Worm (Caenorhabditis elegans) whole organism, L4 larva: Measurements from ENCODE around the gene Y62H9A.2.

Experiments
- F26F4.8 ChIP-seq: fragments of 200-800 bp; sonication (Bioruptor generic); conservative IDR thresholded peaks from 2 replicates; pipeline ENCODE4 v1.3.6; 2022; ENCODE audit warnings: missing genetic modification characterization, missing compliant biosample characterization
- F49E8.2 ChIP-seq: sonication (generic microtip); optimal IDR thresholded peaks from 2 replicates; lab custom pipeline; 2016; ENCODE audit warnings: missing compliant biosample characterization, mild to moderate bottlenecking, missing genetic modification characterization, borderline replicate concordance
- T20F7.1 ChIP-seq: fragments of 200-800 bp; sonication (Bioruptor generic); optimal IDR thresholded peaks from 2 replicates; lab custom pipeline; 2018; ENCODE audit warnings: mild to moderate bottlenecking, missing genetic modification characterization, missing compliant biosample characterization
- Y5F2A.4 ChIP-seq: fragments of 200-800 bp; sonication (Bioruptor generic); optimal IDR thresholded peaks from 2 replicates; lab custom pipeline; 2018; ENCODE audit warnings: mild to moderate bottlenecking, missing genetic modification characterization, missing compliant biosample characterization
- aha-1 ChIP-seq: fragments of 150-350 bp; peaks from one replicate; lab custom pipeline; 2014; ENCODE audit warnings: missing biosample characterization, missing genetic modification characterization
- arid-1 ChIP-seq: fragments of 200-800 bp; sonication (Bioruptor generic); conservative IDR thresholded peaks from 2 replicates; pipeline ENCODE4 v1.3.6; 2022; ENCODE audit warnings: missing genetic modification reagents, missing genetic modification characterization, missing compliant biosample characterization
- attf-4 ChIP-seq: sonication (generic microtip); optimal IDR thresholded peaks from 3 replicates; lab custom pipeline; 2017; ENCODE audit warnings: missing biosample characterization, missing genetic modification characterization
- ceh-20 ChIP-seq: fragments of 200-800 bp; sonication (Bioruptor generic); IDR thresholded peaks from 2 replicates; pipeline ENCODE4 v1.3.6; 2022; ENCODE audit warnings: missing genetic modification reagents, missing genetic modification characterization, missing compliant biosample characterization
- ceh-32 ChIP-seq: sonication (generic microtip); optimal IDR thresholded peaks from 2 replicates; lab custom pipeline; 2016; ENCODE audit warnings: mild to moderate bottlenecking, missing genetic modification characterization, missing compliant biosample characterization; ENCODE audit not compliant: poor library complexity
- ceh-62 ChIP-seq: sonication (generic microtip); optimal IDR thresholded peaks from 2 replicates; lab custom pipeline; 2017; ENCODE audit warnings: missing biosample characterization, missing genetic modification characterization
- ceh-82 ChIP-seq: sonication (generic microtip); optimal IDR thresholded peaks from 2 replicates; lab custom pipeline; 2017; ENCODE audit warnings: missing biosample characterization, missing genetic modification characterization
- cey-2 ChIP-seq: sonication (generic microtip); optimal IDR thresholded peaks from 3 replicates; lab custom pipeline; 2017; ENCODE audit warnings: missing genetic modification characterization, mild to moderate bottlenecking, missing compliant biosample characterization, antibody characterized with exemption, borderline replicate concordance; ENCODE audit not compliant: insufficient read depth
- daf-16 ChIP-seq, 3 experiments: sonication (generic microtip); optimal IDR thresholded peaks; 2 replicates each; lab custom pipeline; 2016 to 2017; ENCODE audit warnings: missing genetic modification characterization in 3 of 3, missing genetic modification reagents in 3 of 3, mild to moderate bottlenecking in 2 of 3, missing compliant biosample characterization in 2 of 3, missing biosample characterization in 1 of 3, moderate library complexity in 1 of 3
- dpl-1 ChIP-seq: fragments of 150-350 bp; optimal IDR thresholded peaks from 2 replicates; lab custom pipeline; 2014; ENCODE audit warnings: missing biosample characterization, missing genetic modification reagents, missing genetic modification characterization
- egl-27 ChIP-seq: sonication (generic microtip); optimal IDR thresholded peaks from 3 replicates; lab custom pipeline; 2017; ENCODE audit warnings: missing biosample characterization, missing genetic modification reagents, missing genetic modification characterization
- lim-7 ChIP-seq: fragments of 200-800 bp; sonication (Bioruptor generic); IDR thresholded peaks from 2 replicates; pipeline ENCODE4 v1.3.6; 2022; ENCODE audit warnings: missing genetic modification characterization, missing compliant biosample characterization
- lin-13 ChIP-seq: fragments of 150-350 bp; optimal IDR thresholded peaks from 2 replicates; lab custom pipeline; 2014; ENCODE audit warnings: missing biosample characterization, missing genetic modification reagents, missing genetic modification characterization
- lin-15B ChIP-seq: fragments of 150-350 bp; sonication (generic microtip); optimal IDR thresholded peaks from 3 replicates; lab custom pipeline; 2014; ENCODE audit warnings: missing biosample characterization, missing genetic modification characterization
- lir-3 ChIP-seq: sonication (generic microtip); optimal IDR thresholded peaks from 2 replicates; lab custom pipeline; 2016; ENCODE audit warnings: mild to moderate bottlenecking, missing genetic modification characterization, missing compliant biosample characterization
- lsy-2 ChIP-seq, 2 experiments: fragments of 150-350 bp in 1 of 2; sonication (generic microtip) in 1 of 2; optimal IDR thresholded peaks; 2 replicates each; lab custom pipeline; 2014 to 2017; ENCODE audit warnings: missing biosample characterization in 2 of 2, missing genetic modification characterization in 2 of 2
- mxl-3 ChIP-seq: fragments of 200-800 bp; sonication (Bioruptor generic); optimal IDR thresholded peaks from 2 replicates; lab custom pipeline; 2018; ENCODE audit warnings: mild to moderate bottlenecking, missing genetic modification characterization, missing compliant biosample characterization
- nhr-10 ChIP-seq: fragments of 150-350 bp; optimal IDR thresholded peaks from 2 replicates; lab custom pipeline; 2014; ENCODE audit warnings: missing biosample characterization, missing genetic modification characterization
- nhr-11 ChIP-seq: fragments of 150-350 bp; optimal IDR thresholded peaks from 2 replicates; lab custom pipeline; 2014; ENCODE audit warnings: missing biosample characterization, missing genetic modification characterization
- nhr-42 ChIP-seq: fragments of 200-800 bp; sonication (Bioruptor generic); IDR thresholded peaks from 2 replicates; pipeline ENCODE4 v1.3.6; 2022; ENCODE audit warnings: missing genetic modification characterization, missing compliant biosample characterization
- nhr-6 ChIP-seq: fragments of 150-350 bp; optimal IDR thresholded peaks from 2 replicates; lab custom pipeline; 2014; ENCODE audit warnings: missing biosample characterization, missing genetic modification characterization
- pqm-1 ChIP-seq: sonication (generic microtip); optimal IDR thresholded peaks from 2 replicates; lab custom pipeline; 2017; ENCODE audit warnings: missing biosample characterization, missing genetic modification characterization
- rbr-2 ChIP-seq: sonication (generic microtip); optimal IDR thresholded peaks from 2 replicates; lab custom pipeline; 2016; ENCODE audit warnings: missing genotype, missing genetic modification characterization, missing compliant biosample characterization
- saeg-2 ChIP-seq: fragments of 200-800 bp; sonication (Bioruptor generic); IDR thresholded peaks from 2 replicates; pipeline ENCODE4 v1.3.6; 2022; ENCODE audit warnings: missing genetic modification reagents, missing genetic modification characterization, missing compliant biosample characterization
- sdz-12 ChIP-seq: fragments of 200-800 bp; sonication (Bioruptor generic); optimal IDR thresholded peaks from 2 replicates; lab custom pipeline; 2018; ENCODE audit warnings: mild to moderate bottlenecking, missing genetic modification characterization, missing compliant biosample characterization
- skn-1 ChIP-seq: fragments of 150-350 bp; optimal IDR thresholded peaks from 2 replicates; lab custom pipeline; 2014; ENCODE audit warnings: missing biosample characterization, missing genetic modification characterization
- snpc-4 ChIP-seq: fragments of 150-350 bp; optimal IDR thresholded peaks from 2 replicates; lab custom pipeline; 2014; ENCODE audit warnings: missing biosample characterization, missing genetic modification characterization
- unc-39 ChIP-seq: sonication (generic microtip); optimal IDR thresholded peaks from 2 replicates; lab custom pipeline; 2017; ENCODE audit warnings: missing biosample characterization, missing genetic modification characterization
- unc-62 ChIP-seq, 3 experiments: fragments of 150-350 bp in 1 of 3; sonication (generic microtip); optimal IDR thresholded peaks in 2 of 3; peaks in 1 of 3; 1 replicate in 1 of 3; 2 replicates in 2 of 3; lab custom pipeline; 2014 to 2017; ENCODE audit warnings: missing biosample characterization in 3 of 3, missing genetic modification characterization in 3 of 3, missing genetic modification reagents in 3 of 3, missing genotype in 1 of 3
- ztf-7 ChIP-seq: fragments of 150-350 bp; optimal IDR thresholded peaks from 2 replicates; lab custom pipeline; 2014; ENCODE audit warnings: missing biosample characterization, missing genetic modification characterization

The Y62H9A.2 gene

DNA sequence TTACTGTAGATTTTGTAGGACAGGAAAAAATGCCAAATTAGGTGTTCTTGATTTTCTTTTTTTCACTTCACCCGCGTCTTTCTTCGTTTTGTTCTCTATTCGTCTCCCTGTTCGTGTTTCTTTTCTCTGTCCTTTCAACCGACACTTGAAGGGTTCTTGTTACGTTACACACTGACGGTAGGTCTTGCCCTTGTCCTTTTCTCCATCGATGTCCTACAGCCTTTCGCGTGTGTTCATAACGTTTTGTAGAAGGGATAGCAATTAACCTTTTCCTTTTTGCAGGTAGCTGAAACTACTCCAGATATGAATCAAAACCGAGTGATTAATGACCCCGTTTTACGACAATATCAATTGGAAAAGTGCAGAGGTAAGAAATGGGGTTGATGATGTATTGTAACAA is 46.1 kb upstream of the Y62H9A.2 start, which contains the start of gene F55G7.1 (continued):
- TF ChIP-seq saeg-2 (GFP tag; lab: Robert Waterston, UW) = no peak

DNA sequence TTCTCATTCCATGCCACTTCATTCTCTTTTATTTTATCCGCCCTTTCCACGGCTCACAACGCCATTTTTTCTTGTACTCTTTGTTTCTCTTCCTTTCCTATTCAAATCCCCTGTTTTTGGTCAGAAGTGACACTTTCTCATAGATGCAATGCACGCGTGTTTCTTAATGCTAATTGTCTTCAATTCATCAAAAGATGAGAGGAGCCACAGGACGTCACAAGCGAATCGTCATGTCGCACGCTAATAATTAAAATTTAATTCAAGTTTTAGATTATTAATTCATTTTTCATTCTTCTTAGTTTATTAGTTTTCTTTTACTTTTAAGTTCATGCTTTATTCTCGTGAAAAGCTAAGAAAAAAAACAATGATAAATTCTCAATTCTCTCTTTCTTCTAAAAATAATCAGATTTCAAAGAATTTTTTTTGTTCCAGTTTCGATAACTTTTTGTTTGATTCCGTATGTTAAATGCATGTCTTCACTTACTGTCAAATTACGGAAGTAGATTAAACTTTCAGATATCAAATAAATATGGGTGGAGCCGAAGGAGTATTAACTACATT is 42.8 kb upstream of the Y62H9A.2 start, which contains the start of gene Y62H9A.14:
Gene Y62H9A.14, plus strand, starts transcription at position 511 of the 561 bp plus-strand sequence.
- TF ChIP-seq nhr-10 (tag; lab: Kevin White, UChicago) = no peak
- no peak for TF ChIP-seq skn-1 (tag; lab: Kevin White, UChicago)
- no peak for TF ChIP-seq lin-15B (tag; lab: Kevin White, UChicago)
- TF ChIP-seq ceh-82 = no peak
- no peak for TF ChIP-seq dpl-1 (GFP tag; lab: Kevin White, UChicago)
- no peak for TF ChIP-seq T20F7.1
- TF ChIP-seq snpc-4 (tag; lab: Kevin White, UChicago) = no peak
- TF ChIP-seq attf-4 (tag; lab: Kevin White, UChicago) = no peak
- TF ChIP-seq mxl-3 = no peak
- TF ChIP-seq unc-62 (GFP tag; optimal IDR thresholded peaks at IDR 0.05 in 1 of 2; lab: Kevin White, UChicago) = no peak
- TF ChIP-seq unc-62 (tag; optimal IDR thresholded peaks at IDR 0.05; lab: Kevin White, UChicago) = no peak
- no peak for TF ChIP-seq ceh-20 (GFP tag; lab: Robert Waterston, UW)
- no peak for TF ChIP-seq cey-2
- no peak for TF ChIP-seq Y5F2A.4 (GFP tag; lab: Kevin White, UChicago)
- no peak for TF ChIP-seq arid-1 (GFP tag; lab: Robert Waterston, UW)
- no peak for TF ChIP-seq lsy-2 (tag; optimal IDR thresholded peaks at IDR 0.05; lab: Kevin White, UChicago)
- no peak for TF ChIP-seq pqm-1 (tag; lab: Kevin White, UChicago)
- no peak for TF ChIP-seq nhr-11 (tag; lab: Kevin White, UChicago)
- TF ChIP-seq daf-16 (GFP tag; optimal IDR thresholded peaks at IDR 0.05; lab: Kevin White, UChicago) = no peak
- no peak for TF ChIP-seq daf-16 (tag; optimal IDR thresholded peaks at IDR 0.05; lab: Kevin White, UChicago)
- TF ChIP-seq nhr-42 (GFP tag; lab: Robert Waterston, UW) = no peak
- no peak for TF ChIP-seq lin-13

DNA sequence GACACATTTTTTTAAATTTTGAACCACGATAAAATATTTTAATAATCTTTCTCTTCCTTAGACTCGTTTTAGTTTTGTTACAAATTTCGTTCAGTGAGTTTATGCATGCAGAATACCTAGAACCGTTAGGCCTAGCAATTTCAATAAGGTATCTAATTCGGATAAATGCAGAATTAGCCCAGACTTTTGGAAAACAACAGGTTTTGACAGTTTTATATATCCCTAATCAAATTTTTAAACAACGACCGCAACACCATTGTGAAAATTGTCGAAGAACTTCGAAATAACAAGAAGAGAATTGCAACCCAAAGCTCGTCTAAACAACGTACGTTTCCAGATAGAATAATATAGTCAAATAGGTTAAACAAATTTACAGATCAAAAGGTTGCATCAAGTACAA is 40.0 kb upstream of the Y62H9A.2 start, which contains the start of gene Y62H9A.16:
Gene Y62H9A.16, plus strand, starts transcription at position 301 of the 400 bp plus-strand sequence.
- TF ChIP-seq aha-1 = peak; percentile 46
- TF ChIP-seq nhr-42 (GFP tag; lab: Robert Waterston, UW) = no peak

DNA sequence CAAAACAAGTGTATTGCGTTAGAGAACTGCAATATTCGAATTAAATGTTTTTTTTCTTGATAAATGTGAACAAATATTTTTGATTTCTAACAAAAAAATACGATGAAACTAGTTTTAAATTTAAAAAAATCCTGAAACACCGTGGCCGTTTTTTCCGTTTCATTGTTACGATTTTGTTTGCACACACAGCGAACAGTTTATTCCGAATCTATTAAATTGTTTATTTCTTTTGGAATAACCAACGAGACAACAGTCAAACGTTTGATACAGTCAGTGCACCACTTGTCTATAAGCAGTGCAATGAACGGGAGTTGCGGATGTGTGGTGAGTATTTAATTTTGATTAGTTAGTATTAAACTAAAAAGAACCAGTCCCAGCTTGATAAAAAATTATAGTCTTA is 38.7 kb upstream of the Y62H9A.2 start, which contains the start of gene Y62H9A.13:
Gene Y62H9A.13, plus strand, starts transcription at position 301 of the 400 bp plus-strand sequence.
- TF ChIP-seq sdz-12 (GFP tag; lab: Kevin White, UChicago) = no peak
- no peak for TF ChIP-seq ceh-32
- TF ChIP-seq ceh-20 (GFP tag; lab: Robert Waterston, UW) = no peak
- TF ChIP-seq F49E8.2 (tag; lab: Kevin White, UChicago) = no peak
- no peak for TF ChIP-seq lim-7
- TF ChIP-seq T20F7.1 = no peak
- no peak for TF ChIP-seq egl-27 (tag; lab: Kevin White, UChicago)
- TF ChIP-seq rbr-2 (tag; lab: Kevin White, UChicago) = no peak
- no peak for TF ChIP-seq nhr-6 (tag; lab: Kevin White, UChicago)
- no peak for TF ChIP-seq attf-4 (tag; lab: Kevin White, UChicago)
- TF ChIP-seq unc-39 (tag; lab: Kevin White, UChicago) = no peak
- no peak for TF ChIP-seq lir-3 (tag; lab: Kevin White, UChicago)
- no peak for TF ChIP-seq mxl-3
- TF ChIP-seq ztf-7 (tag; lab: Kevin White, UChicago) = no peak
- TF ChIP-seq F26F4.8 (GFP tag; lab: Robert Waterston, UW) = no peak
- TF ChIP-seq ceh-62 (tag; lab: Kevin White, UChicago) = no peak
